Worm (Caenorhabditis elegans) whole organism, young adult: ENCODE data around the gene R02F11.2.
A peak's percentile ranks its signal among the peaks of the same experiment; 100 is the strongest.

Source experiments
- B0019.2 ChIP-seq: fragments of 200-800 bp; sonication (Bioruptor generic); conservative IDR thresholded peaks from 2 replicates; pipeline ENCODE4 v1.3.6; 2022; ENCODE audit warnings: missing genetic modification reagents, missing genetic modification characterization, missing compliant biosample characterization
- C17E4.6 ChIP-seq: fragments of 200-800 bp; sonication (Bioruptor generic); IDR thresholded peaks from 2 replicates; pipeline ENCODE4 v1.3.6; 2022; ENCODE audit warnings: missing genetic modification reagents, missing genetic modification characterization, missing compliant biosample characterization
- D2030.7 ChIP-seq: fragments of 200-800 bp; sonication (Bioruptor generic); IDR thresholded peaks from 2 replicates; pipeline ENCODE4 v1.3.6; 2022; ENCODE audit warnings: missing genetic modification reagents, missing genetic modification characterization, missing compliant biosample characterization
- F22D6.2 ChIP-seq: sonication (generic microtip); optimal IDR thresholded peaks from 2 replicates; lab custom pipeline; 2016; ENCODE audit warnings: mild to moderate bottlenecking, missing genetic modification characterization, missing compliant biosample characterization
- F33H1.4 ChIP-seq: fragments of 200-800 bp; sonication (Bioruptor generic); IDR thresholded peaks from 2 replicates; pipeline ENCODE4 v1.3.6; 2022; ENCODE audit warnings: missing genetic modification reagents, missing genetic modification characterization, missing compliant biosample characterization
- F39B2.1 ChIP-seq: fragments of 200-800 bp; sonication (Bioruptor generic); IDR thresholded peaks from 2 replicates; pipeline ENCODE4 v1.3.6; 2022; ENCODE audit warnings: missing genetic modification reagents, missing genetic modification characterization, missing compliant biosample characterization
- F57A8.1 ChIP-seq: fragments of 200-800 bp; sonication (Bioruptor generic); optimal IDR thresholded peaks from 2 replicates; lab custom pipeline; 2018; ENCODE audit warnings: mild to moderate bottlenecking, missing genetic modification characterization, moderate library complexity, missing compliant biosample characterization
- K11D2.4 ChIP-seq: fragments of 200-800 bp; sonication (Bioruptor generic); IDR thresholded peaks from 2 replicates; pipeline ENCODE4 v1.3.6; 2022; ENCODE audit warnings: missing genetic modification reagents, missing genetic modification characterization, missing compliant biosample characterization
- T07F8.4 ChIP-seq: sonication (generic microtip); optimal IDR thresholded peaks from 2 replicates; lab custom pipeline; 2016; ENCODE audit warnings: mild to moderate bottlenecking, missing genetic modification characterization, moderate library complexity, missing compliant biosample characterization
- Y53G8AR.9 ChIP-seq: fragments of 200-800 bp; sonication (Bioruptor generic); conservative IDR thresholded peaks from 2 replicates; pipeline ENCODE4 v1.3.6; 2022; ENCODE audit warnings: missing genetic modification reagents, missing genetic modification characterization, missing compliant biosample characterization
- Y95B8A.8 ChIP-seq: fragments of 200-800 bp; sonication (Bioruptor generic); IDR thresholded peaks from 2 replicates; pipeline ENCODE4 v1.3.6; 2022; ENCODE audit warnings: missing genetic modification reagents, missing genetic modification characterization, missing compliant biosample characterization
- ama-1 ChIP-seq, 3 experiments: fragments of 150-350 bp in 1 of 3; sonication (generic microtip) in 2 of 3; optimal IDR thresholded peaks; 2 replicates each; lab custom pipeline; 2014 to 2018; ENCODE audit warnings: missing biosample characterization in 2 of 3, missing genetic modification characterization in 2 of 3, missing genetic modification reagents in 2 of 3
- attf-3 ChIP-seq: fragments of 200-800 bp; sonication (Bioruptor generic); conservative IDR thresholded peaks from 2 replicates; pipeline ENCODE4 v1.3.6; 2022; ENCODE audit warnings: missing genetic modification reagents, missing genetic modification characterization, missing compliant biosample characterization
- attf-6 ChIP-seq: fragments of 200-800 bp; sonication (Bioruptor generic); IDR thresholded peaks from 2 replicates; pipeline ENCODE4 v1.3.6; 2022; ENCODE audit warnings: missing genetic modification reagents, missing genetic modification characterization, missing compliant biosample characterization
- bed-2 ChIP-seq: fragments of 200-800 bp; sonication (Bioruptor generic); IDR thresholded peaks from 2 replicates; pipeline ENCODE4 v1.3.6; 2022; ENCODE audit warnings: missing genetic modification reagents, missing genetic modification characterization, missing compliant biosample characterization
- cebp-1 ChIP-seq, 2 experiments: fragments of 200-800 bp in 1 of 2; sonication (Bioruptor generic) in 1 of 2; sonication (generic microtip) in 1 of 2; IDR thresholded peaks in 1 of 2; optimal IDR thresholded peaks in 1 of 2; 2 replicates each; pipeline versions ENCODE4 v1.3.6 to Lab custom; 2017 to 2022; ENCODE audit warnings: missing compliant biosample characterization in 2 of 2, missing genetic modification characterization in 2 of 2, mild to moderate bottlenecking in 1 of 2, missing genetic modification reagents in 1 of 2, moderate library complexity in 1 of 2
- ceh-27 ChIP-seq: fragments of 200-800 bp; sonication (Bioruptor generic); optimal IDR thresholded peaks from 2 replicates; lab custom pipeline; 2018; ENCODE audit warnings: mild to moderate bottlenecking, missing genetic modification characterization, moderate library complexity, missing compliant biosample characterization
- ceh-79 ChIP-seq: sonication (generic microtip); optimal IDR thresholded peaks from 2 replicates; lab custom pipeline; 2017; ENCODE audit warnings: mild to moderate bottlenecking, missing genetic modification characterization, missing compliant biosample characterization
- chd-7 ChIP-seq: sonication (generic microtip); optimal IDR thresholded peaks from 2 replicates; lab custom pipeline; 2016; ENCODE audit warnings: mild to moderate bottlenecking, missing genetic modification characterization, moderate library complexity, missing compliant biosample characterization
- dox-1 ChIP-seq: fragments of 200-800 bp; sonication (Bioruptor generic); IDR thresholded peaks from 2 replicates; pipeline ENCODE4 v1.3.6; 2022; ENCODE audit warnings: missing genetic modification reagents, missing genetic modification characterization, missing compliant biosample characterization
- dpff-1 ChIP-seq: sonication (generic microtip); optimal IDR thresholded peaks from 2 replicates; lab custom pipeline; 2017; ENCODE audit warnings: mild to moderate bottlenecking, missing genetic modification characterization, missing compliant biosample characterization
- egl-18 ChIP-seq: fragments of 200-800 bp; sonication (Bioruptor generic); IDR thresholded peaks from 2 replicates; pipeline ENCODE4 v1.3.6; 2022; ENCODE audit warnings: missing genetic modification reagents, missing genetic modification characterization, missing compliant biosample characterization
- ekl-4 ChIP-seq: fragments of 200-800 bp; sonication (Bioruptor generic); IDR thresholded peaks from 2 replicates; pipeline ENCODE4 v1.3.6; 2022; ENCODE audit warnings: missing genetic modification reagents, missing genetic modification characterization, missing compliant biosample characterization
- ets-4 ChIP-seq: fragments of 200-800 bp; sonication (Bioruptor generic); optimal IDR thresholded peaks from 2 replicates; lab custom pipeline; 2018; ENCODE audit warnings: mild to moderate bottlenecking, missing genetic modification characterization, missing compliant biosample characterization
- fkh-3 ChIP-seq: sonication (generic microtip); optimal IDR thresholded peaks from 2 replicates; lab custom pipeline; 2016; ENCODE audit warnings: mild to moderate bottlenecking, missing genetic modification characterization, missing compliant biosample characterization
- him-1 ChIP-seq: sonication (generic microtip); optimal IDR thresholded peaks from 2 replicates; lab custom pipeline; 2016; ENCODE audit warnings: missing genotype, missing genetic modification reagents, missing genetic modification characterization, missing compliant biosample characterization
- hlh-12 ChIP-seq: sonication (generic microtip); optimal IDR thresholded peaks from 2 replicates; lab custom pipeline; 2016; ENCODE audit warnings: missing genetic modification characterization, missing compliant biosample characterization
- hmg-1.2 ChIP-seq: fragments of 200-800 bp; sonication (Bioruptor generic); IDR thresholded peaks from 2 replicates; pipeline ENCODE4 v1.3.6; 2022; ENCODE audit warnings: missing genetic modification reagents, missing genetic modification characterization, missing compliant biosample characterization
- hmg-20 ChIP-seq: fragments of 200-800 bp; sonication (Bioruptor generic); IDR thresholded peaks from 2 replicates; pipeline ENCODE4 v1.3.6; 2022; ENCODE audit warnings: missing genetic modification reagents, missing genetic modification characterization, missing compliant biosample characterization
- hrde-1 ChIP-seq: sonication (generic microtip); optimal IDR thresholded peaks from 2 replicates; lab custom pipeline; 2016; ENCODE audit warnings: missing genetic modification characterization, mild to moderate bottlenecking, missing compliant biosample characterization, moderate library complexity, missing genotype, missing genetic modification reagents, borderline replicate concordance
- hsf-1 ChIP-seq: fragments of 200-800 bp; sonication (Bioruptor generic); IDR thresholded peaks from 2 replicates; pipeline ENCODE4 v1.3.6; 2022; ENCODE audit warnings: missing genetic modification reagents, missing genetic modification characterization, missing compliant biosample characterization
- lin-26 ChIP-seq: fragments of 200-800 bp; sonication (Bioruptor generic); IDR thresholded peaks from 2 replicates; pipeline ENCODE4 v1.3.6; 2022; ENCODE audit warnings: missing genetic modification reagents, missing genetic modification characterization, missing compliant biosample characterization
- lin-35 ChIP-seq, 3 experiments: fragments of 150-350 bp in 2 of 3; sonication (generic microtip) in 1 of 3; optimal IDR thresholded peaks; 2 replicates each; lab custom pipeline; 2014 to 2018; ENCODE audit warnings: missing biosample characterization in 3 of 3, missing genetic modification characterization in 3 of 3, missing genetic modification reagents in 3 of 3
- lsy-27 ChIP-seq: sonication (generic microtip); optimal IDR thresholded peaks from 2 replicates; lab custom pipeline; 2017; ENCODE audit warnings: missing genetic modification characterization, mild to moderate bottlenecking, missing compliant biosample characterization, antibody characterized with exemption, missing genotype, borderline replicate concordance; ENCODE audit not compliant: insufficient read depth
- madf-10 ChIP-seq: sonication (generic microtip); optimal IDR thresholded peaks from 2 replicates; lab custom pipeline; 2016; ENCODE audit warnings: mild to moderate bottlenecking, missing genetic modification characterization, missing compliant biosample characterization
- madf-6 ChIP-seq: fragments of 200-800 bp; sonication (Bioruptor generic); IDR thresholded peaks from 2 replicates; pipeline ENCODE4 v1.3.6; 2022; ENCODE audit warnings: missing genetic modification reagents, missing genetic modification characterization, missing compliant biosample characterization
- mel-28 ChIP-seq: sonication (generic microtip); optimal IDR thresholded peaks from 2 replicates; lab custom pipeline; 2016; ENCODE audit warnings: borderline replicate concordance, mild to moderate bottlenecking, missing genetic modification characterization, missing compliant biosample characterization
- nfya-1 ChIP-seq: sonication (generic microtip); optimal IDR thresholded peaks from 2 replicates; lab custom pipeline; 2017; ENCODE audit warnings: antibody characterized with exemption, missing compliant biosample characterization, missing genetic modification characterization, borderline replicate concordance; ENCODE audit not compliant: insufficient read depth
- nfya-2 ChIP-seq: fragments of 200-800 bp; sonication (Bioruptor generic); IDR thresholded peaks from 2 replicates; pipeline ENCODE4 v1.3.6; 2022; ENCODE audit warnings: missing genetic modification reagents, missing genetic modification characterization, missing compliant biosample characterization
- nhr-179 ChIP-seq: sonication (generic microtip); optimal IDR thresholded peaks from 2 replicates; lab custom pipeline; 2016; ENCODE audit warnings: mild to moderate bottlenecking, missing genetic modification characterization, missing compliant biosample characterization
- pbrm-1 ChIP-seq: fragments of 200-800 bp; sonication (Bioruptor generic); IDR thresholded peaks from 2 replicates; pipeline ENCODE4 v1.3.6; 2022; ENCODE audit warnings: missing genetic modification reagents, missing genetic modification characterization, missing compliant biosample characterization
- pha-4 ChIP-seq: fragments of 150-350 bp; sonication (generic microtip); optimal IDR thresholded peaks from 2 replicates; lab custom pipeline; 2014; ENCODE audit warnings: missing biosample characterization, missing genetic modification reagents, missing genetic modification characterization
- rcor-1 ChIP-seq: fragments of 200-800 bp; sonication (Bioruptor generic); IDR thresholded peaks from 2 replicates; pipeline ENCODE4 v1.3.6; 2022; ENCODE audit warnings: missing genetic modification reagents, missing genetic modification characterization, missing compliant biosample characterization
- sdz-38 ChIP-seq: sonication (generic microtip); optimal IDR thresholded peaks from 2 replicates; lab custom pipeline; 2016; ENCODE audit warnings: missing genotype, missing genetic modification characterization, missing compliant biosample characterization
- zim-3 ChIP-seq: sonication (generic microtip); optimal IDR thresholded peaks from 2 replicates; lab custom pipeline; 2017; ENCODE audit warnings: mild to moderate bottlenecking, missing genetic modification characterization, moderate library complexity, missing compliant biosample characterization
- ztf-3 ChIP-seq: fragments of 200-800 bp; sonication (Bioruptor generic); optimal IDR thresholded peaks from 2 replicates; lab custom pipeline; 2018; ENCODE audit warnings: mild to moderate bottlenecking, missing genetic modification characterization, missing compliant biosample characterization

Gene R02F11.2

ce11 chrV:4758019-4758418, 36.4 kb upstream of the R02F11.2 start (continued):
- TF ChIP-seq B0019.2: no peak
- no peak for TF ChIP-seq ceh-27 (GFP tag; lab: Kevin White, UChicago)
- no peak for TF ChIP-seq nhr-179
- no peak for TF ChIP-seq chd-7
- TF ChIP-seq Y53G8AR.9 (GFP tag; lab: Robert Waterston, UW): 0 out of 2 replicates have a peak, but pooled peaks have one; percentile 56

- TF ChIP-seq ama-1 (optimal IDR thresholded peaks at IDR 0.05; lab: Kevin White, UChicago): no peak
- TF ChIP-seq ama-1 (GFP tag; optimal IDR thresholded peaks at IDR 0.05; lab: Kevin White, UChicago): peak in 1 of 2 experiments; percentile 37
- TF ChIP-seq zim-3 (tag; lab: Kevin White, UChicago): no peak
- no peak for TF ChIP-seq lsy-27 (tag; lab: Kevin White, UChicago)
- TF ChIP-seq hsf-1 (GFP tag; lab: Robert Waterston, UW): peak; percentile 74
- no peak for TF ChIP-seq cebp-1 (GFP tag; IDR thresholded peaks at IDR 0.05; lab: Robert Waterston, UW)
- no peak for TF ChIP-seq cebp-1 (tag; optimal IDR thresholded peaks at IDR 0.05; lab: Kevin White, UChicago)
- TF ChIP-seq B0019.2: no peak
- no peak for TF ChIP-seq ztf-3 (GFP tag; lab: Kevin White, UChicago)
- no peak for TF ChIP-seq K11D2.4 (GFP tag; lab: Robert Waterston, UW)
- TF ChIP-seq attf-3 (GFP tag; lab: Robert Waterston, UW): no peak
- no peak for TF ChIP-seq F57A8.1 (GFP tag; lab: Kevin White, UChicago)
- TF ChIP-seq C17E4.6 (GFP tag; lab: Robert Waterston, UW): no peak
- TF ChIP-seq F33H1.4 (GFP tag; lab: Robert Waterston, UW): 0 out of 2 replicates have a peak, but pooled peaks have one; percentile 21
- no peak for TF ChIP-seq dpff-1 (tag; lab: Kevin White, UChicago)
- TF ChIP-seq T07F8.4 (tag; lab: Kevin White, UChicago): no peak
- TF ChIP-seq dox-1 (GFP tag; lab: Robert Waterston, UW): no peak
- TF ChIP-seq hrde-1 (tag; lab: Kevin White, UChicago): peak; percentile 10
- TF ChIP-seq attf-6 (GFP tag; lab: Robert Waterston, UW): peak; percentile 47; the same call in 1 of the 2 replicates
- TF ChIP-seq ets-4 (GFP tag; lab: Kevin White, UChicago): no peak
- TF ChIP-seq D2030.7 (GFP tag; lab: Robert Waterston, UW): no peak
- no peak for TF ChIP-seq F22D6.2 (tag; lab: Kevin White, UChicago)
- no peak for TF ChIP-seq ceh-79
- TF ChIP-seq hmg-1.2 (GFP tag; lab: Robert Waterston, UW): peak; percentile 14; the same call in 1 of the 2 replicates
- TF ChIP-seq pha-4 (tag; lab: Kevin White, UChicago): no peak
- no peak for TF ChIP-seq nfya-1 (tag; lab: Kevin White, UChicago)
- TF ChIP-seq fkh-3 (tag; lab: Kevin White, UChicago): no peak
- 0 out of 2 replicates have a peak, but pooled peaks have one; percentile 3 for TF ChIP-seq hmg-20 (GFP tag; lab: Robert Waterston, UW)
- no peak for TF ChIP-seq egl-18 (GFP tag; lab: Robert Waterston, UW)
- TF ChIP-seq F39B2.1 (GFP tag; lab: Robert Waterston, UW): peak; percentile 76; the same call in 1 of the 2 replicates
- 0 out of 2 replicates have a peak, but pooled peaks have one; percentile 39 for TF ChIP-seq Y95B8A.8 (GFP tag; lab: Robert Waterston, UW)
- TF ChIP-seq rcor-1 (GFP tag; lab: Robert Waterston, UW): peak; percentile 46; the same call in 1 of the 2 replicates
- TF ChIP-seq lin-35 (GFP tag; optimal IDR thresholded peaks at IDR 0.05; lab: Kevin White, UChicago): peak in 1 of 3 experiments; percentile 17
- no peak for TF ChIP-seq hlh-12 (tag; lab: Kevin White, UChicago)
- TF ChIP-seq him-1 (tag; lab: Kevin White, UChicago): peak; percentile 21
- TF ChIP-seq ekl-4 (GFP tag; lab: Robert Waterston, UW): peak; percentile 52; the same call in 1 of the 2 replicates
- TF ChIP-seq mel-28 (tag; lab: Kevin White, UChicago): no peak
- TF ChIP-seq madf-10: no peak
- TF ChIP-seq nfya-2 (GFP tag; lab: Robert Waterston, UW): no peak
- TF ChIP-seq madf-6 (GFP tag; lab: Robert Waterston, UW): peak; percentile 63
- no peak for TF ChIP-seq lin-26
- no peak for TF ChIP-seq sdz-38 (tag; lab: Kevin White, UChicago)
- no peak for TF ChIP-seq bed-2 (GFP tag; lab: Robert Waterston, UW)
- TF ChIP-seq pbrm-1: no peak
These were observed 35.9 kb upstream of the R02F11.2 start for ce11 chrV:4758540-4758939.
